Worm (Caenorhabditis elegans) whole organism, late embryonic: ENCODE data around the gene K07C5.3.

ENCODE experiments used
- F13H6.1 ChIP-seq: sonication (generic microtip); optimal IDR thresholded peaks from 2 replicates; lab custom pipeline; 2016; ENCODE audit warnings: missing genetic modification characterization, missing compliant biosample characterization
- ama-1 ChIP-seq: fragments of 150-350 bp; optimal IDR thresholded peaks from 2 replicates; lab custom pipeline; 2014
- ceh-45 ChIP-seq: fragments of 200-800 bp; sonication (Bioruptor generic); IDR thresholded peaks from 2 replicates; pipeline ENCODE4 v1.3.6; 2022; ENCODE audit warnings: missing genetic modification reagents, missing genetic modification characterization, missing compliant biosample characterization
- dmd-4 ChIP-seq: sonication (generic microtip); optimal IDR thresholded peaks from 2 replicates; lab custom pipeline; 2016; ENCODE audit warnings: borderline replicate concordance, missing genetic modification characterization, missing compliant biosample characterization
- tbx-2 ChIP-seq: sonication (generic microtip); optimal IDR thresholded peaks from 2 replicates; lab custom pipeline; 2016; ENCODE audit warnings: missing genetic modification characterization, missing compliant biosample characterization

DNA sequence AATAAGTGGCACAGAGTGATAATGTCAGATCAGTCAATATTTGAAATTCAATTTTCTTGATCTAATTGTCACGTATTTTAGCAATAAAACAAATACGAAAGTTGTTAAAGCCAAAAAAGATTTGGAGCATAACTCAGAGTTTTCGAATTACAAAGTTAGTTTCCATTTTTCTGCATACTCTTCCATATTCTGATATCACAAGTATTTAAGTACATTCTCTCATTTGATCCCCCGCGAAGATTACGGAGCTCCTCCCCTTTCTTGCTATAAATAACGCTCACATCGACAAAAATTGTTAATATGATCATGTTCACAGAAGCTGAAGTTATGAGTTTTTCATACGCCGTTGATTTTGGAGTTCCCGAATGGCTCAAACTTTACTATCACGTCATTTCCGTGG, 25.4 kb downstream of the K07C5.3 start, which contains the start of gene sri-20:
- TF ChIP-seq ceh-45 (GFP tag; lab: Robert Waterston, UW) (no peak), dmd-4 (tag; lab: Kevin White, UChicago) (no peak), ama-1 (lab: Kevin White, UChicago) (no peak), F13H6.1 (tag; lab: Kevin White, UChicago) (no peak), tbx-2 (no peak)
